Worm (Caenorhabditis elegans) whole organism, L4/young adult: ENCODE results near the gene Y77E11A.7.

Experiments
- W03F9.2 ChIP-seq: fragments of 150-350 bp; optimal IDR thresholded peaks from 2 replicates; lab custom pipeline; 2014; ENCODE audit warnings: missing biosample characterization, missing genetic modification characterization
- dao-5 ChIP-seq: sonication (generic microtip); optimal IDR thresholded peaks from 2 replicates; lab custom pipeline; 2016; ENCODE audit warnings: missing genotype, missing genetic modification characterization, moderate library complexity, missing compliant biosample characterization
- him-1 ChIP-seq: sonication (generic microtip); optimal IDR thresholded peaks from 2 replicates; lab custom pipeline; 2016; ENCODE audit warnings: missing genotype, missing genetic modification reagents, missing genetic modification characterization, missing compliant biosample characterization

DNA sequence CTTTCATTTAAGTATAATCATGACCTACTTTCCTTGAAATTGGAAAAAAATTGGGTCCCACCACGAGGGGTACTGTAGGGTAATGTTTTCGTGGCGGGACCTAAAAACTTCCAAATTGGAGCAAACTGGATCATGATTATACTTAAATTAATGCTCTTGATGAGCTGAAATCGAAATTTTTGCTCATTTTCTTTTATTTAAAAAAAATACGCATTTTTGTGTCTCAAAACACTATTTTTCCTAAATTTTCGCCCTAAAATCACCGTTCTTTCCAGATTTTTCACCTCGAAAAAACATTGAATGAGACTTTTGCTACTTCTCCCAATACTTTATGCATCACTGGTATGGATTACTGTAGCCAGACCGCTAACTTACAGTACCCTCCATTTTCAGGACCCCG is 13.4 kb downstream of the Y77E11A.7 start, which contains the start of gene spp-31:
- TF ChIP-seq him-1 (tag; lab: Kevin White, UChicago) (no peak), W03F9.2 (tag; lab: Kevin White, UChicago) (no peak), dao-5 (tag; lab: Kevin White, UChicago) (no peak)
